Worm (Caenorhabditis elegans): ENCODE results near the gene zak-1.

The zak-1 gene

ce11 chrIII:6881745-6882144 lies 25.1 kb upstream of the zak-1 start:
- no peak for TF ChIP-seq ceh-43 (GFP tag; optimal IDR thresholded peaks at IDR 0.05)
- no peak for TF ChIP-seq ceh-39 (tag; optimal IDR thresholded peaks at IDR 0.05)
- no peak for TF ChIP-seq lsy-2 (tag; optimal IDR thresholded peaks at IDR 0.05)
- TF ChIP-seq zip-8 (tag; optimal IDR thresholded peaks at IDR 0.05): no peak
- TF ChIP-seq hlh-1 (tag; optimal IDR thresholded peaks at IDR 0.05): no peak
- no peak for TF ChIP-seq unc-39 (tag; optimal IDR thresholded peaks at IDR 0.05)
- no peak for TF ChIP-seq ces-1 (GFP tag; optimal IDR thresholded peaks at IDR 0.05)
- no peak for TF ChIP-seq blmp-1 (tag; optimal IDR thresholded peaks at IDR 0.05)
- no peak for TF ChIP-seq lin-13 (tag; optimal IDR thresholded peaks at IDR 0.05)
- TF ChIP-seq nhr-237 (tag; optimal IDR thresholded peaks at IDR 0.05): no peak

ce11 chrIII:6880797-6881196 lies 24.2 kb upstream of the zak-1 start, which contains the start of gene K04C2.7:
K04C2.7 (plus strand) TSS chrIII:6881097.
- TF ChIP-seq nhr-76 (tag; optimal IDR thresholded peaks at IDR 0.05) (no peak), nhr-28 (tag; optimal IDR thresholded peaks at IDR 0.05) (no peak), nhr-237 (tag; optimal IDR thresholded peaks at IDR 0.05) (no peak), sptf-1 (tag; optimal IDR thresholded peaks at IDR 0.05) (no peak), unc-120 (tag; optimal IDR thresholded peaks at IDR 0.05; ENCODE audit: poor library complexity, severe bottlenecking) (no peak), lin-13 (tag; optimal IDR thresholded peaks at IDR 0.05) (no peak), unc-62 (GFP tag; optimal IDR thresholded peaks at IDR 0.05) (no peak), ceh-39 (tag; optimal IDR thresholded peaks at IDR 0.05) (no peak)

- TF ChIP-seq ces-1 (GFP tag; optimal IDR thresholded peaks at IDR 0.05): no peak
These were observed 17.1 kb upstream of the zak-1 start for ce11 chrIII:6873724-6874123.

ce11 chrIII:6872534-6873150 lies 16.0 kb upstream of the zak-1 start, which contains the start of gene K04C2.3:
K04C2.3 (plus strand) TSS chrIII:6873089.
- TF ChIP-seq ceh-39 (tag; optimal IDR thresholded peaks at IDR 0.05) (no peak), ces-1 (GFP tag; optimal IDR thresholded peaks at IDR 0.05) (no peak), ceh-43 (GFP tag; optimal IDR thresholded peaks at IDR 0.05) (no peak), ztf-11 (tag; optimal IDR thresholded peaks at IDR 0.05) (no peak), elt-1 (tag; optimal IDR thresholded peaks at IDR 0.05; ENCODE audit: borderline replicate concordance, insufficient read depth) (no peak), mep-1 (tag; optimal IDR thresholded peaks at IDR 0.05) (no peak), drap-1 (GFP tag; optimal IDR thresholded peaks at IDR 0.05) (no peak), hlh-1 (tag; optimal IDR thresholded peaks at IDR 0.05) (no peak), sptf-1 (tag; optimal IDR thresholded peaks at IDR 0.05) (no peak), unc-39 (tag; optimal IDR thresholded peaks at IDR 0.05) (no peak), flh-1 (GFP tag; optimal IDR thresholded peaks at IDR 0.05) (no peak), nhr-28 (tag; optimal IDR thresholded peaks at IDR 0.05) (no peak), cnd-1 (tag; optimal IDR thresholded peaks at IDR 0.05) (no peak), blmp-1 (tag; optimal IDR thresholded peaks at IDR 0.05) (no peak)

ce11 chrIII:6871668-6872067 lies 15.1 kb upstream of the zak-1 start:
- TF ChIP-seq ces-1 (GFP tag; optimal IDR thresholded peaks at IDR 0.05) (no peak), nhr-2 (tag; optimal IDR thresholded peaks at IDR 0.05) (peak; percentile 46), bed-3 (GFP tag; optimal IDR thresholded peaks at IDR 0.05) (no peak), mep-1 (tag; optimal IDR thresholded peaks at IDR 0.05) (no peak), hlh-1 (tag; optimal IDR thresholded peaks at IDR 0.05) (peak; percentile 52)

ce11 chrIII:6871067-6871466 lies 14.5 kb upstream of the zak-1 start:
- TF ChIP-seq ceh-39 (tag; optimal IDR thresholded peaks at IDR 0.05): no peak
- TF ChIP-seq nhr-237 (tag; optimal IDR thresholded peaks at IDR 0.05): no peak
- TF ChIP-seq nhr-28 (tag; optimal IDR thresholded peaks at IDR 0.05): no peak
- TF ChIP-seq elt-3 (tag; optimal IDR thresholded peaks at IDR 0.05): no peak
- TF ChIP-seq snpc-4 (tag; optimal IDR thresholded peaks at IDR 0.05): no peak
- TF ChIP-seq unc-120 (tag; optimal IDR thresholded peaks at IDR 0.05; ENCODE audit: poor library complexity, severe bottlenecking): no peak
- no peak for TF ChIP-seq mab-5 (tag; optimal IDR thresholded peaks at IDR 0.05)
- no peak for TF ChIP-seq nhr-76 (tag; optimal IDR thresholded peaks at IDR 0.05)
- TF ChIP-seq ceh-83 (GFP tag; optimal IDR thresholded peaks at IDR 0.05): no peak
- TF ChIP-seq tbx-8 (GFP tag; optimal IDR thresholded peaks at IDR 0.05): no peak
- TF ChIP-seq M03D4.4 (tag; optimal IDR thresholded peaks at IDR 0.05): no peak
- TF ChIP-seq pha-4 (tag; optimal IDR thresholded peaks at IDR 0.05): no peak
- no peak for TF ChIP-seq drap-1 (GFP tag; optimal IDR thresholded peaks at IDR 0.05)
- no peak for TF ChIP-seq nhr-2 (tag; optimal IDR thresholded peaks at IDR 0.05)
- no peak for TF ChIP-seq hlh-1 (tag; optimal IDR thresholded peaks at IDR 0.05)
- no peak for TF ChIP-seq unc-39 (tag; optimal IDR thresholded peaks at IDR 0.05)
- TF ChIP-seq elt-1 (tag; optimal IDR thresholded peaks at IDR 0.05; ENCODE audit: borderline replicate concordance, insufficient read depth): no peak
- no peak for TF ChIP-seq mep-1 (tag; optimal IDR thresholded peaks at IDR 0.05)
- TF ChIP-seq zip-8 (tag; optimal IDR thresholded peaks at IDR 0.05): no peak

Data from whole organism, mixed stage, embryonic.